Worm (Caenorhabditis elegans) whole organism, L3 larva: Measurements from ENCODE around the gene pqn-78.

Source experiments
- aly-2 ChIP-seq: fragments of 150-350 bp; optimal IDR thresholded peaks from 2 replicates; lab custom pipeline; 2014; ENCODE audit warnings: missing biosample characterization, missing genetic modification characterization
- ama-1 ChIP-seq: fragments of 150-350 bp; optimal IDR thresholded peaks from 2 replicates; lab custom pipeline; 2018
- ceh-28 ChIP-seq: fragments of 150-350 bp; optimal IDR thresholded peaks from 2 replicates; lab custom pipeline; 2014; ENCODE audit warnings: missing biosample characterization, missing genetic modification reagents, missing genetic modification characterization
- ceh-82 ChIP-seq: fragments of 150-350 bp; optimal IDR thresholded peaks from 2 replicates; lab custom pipeline; 2014; ENCODE audit warnings: missing biosample characterization, missing genetic modification characterization
- elt-1 ChIP-seq: fragments of 150-350 bp; optimal IDR thresholded peaks from 2 replicates; lab custom pipeline; 2014; ENCODE audit warnings: missing biosample characterization, missing genetic modification characterization
- elt-2 ChIP-seq: sonication (generic microtip); optimal IDR thresholded peaks from 2 replicates; lab custom pipeline; 2016; ENCODE audit warnings: missing genetic modification reagents, mild to moderate bottlenecking, missing genetic modification characterization, missing compliant biosample characterization
- eor-1 ChIP-seq, 2 experiments: fragments of 150-350 bp; optimal IDR thresholded peaks; 2 replicates each; lab custom pipeline; 2014 to 2018; ENCODE audit warnings: missing biosample characterization in 2 of 2, missing genetic modification characterization in 2 of 2
- fos-1 ChIP-seq: fragments of 150-350 bp; optimal IDR thresholded peaks from 2 replicates; lab custom pipeline; 2014; ENCODE audit warnings: missing biosample characterization, missing genetic modification characterization
- hmg-11 ChIP-seq: sonication (generic microtip); optimal IDR thresholded peaks from 2 replicates; lab custom pipeline; 2016; ENCODE audit warnings: missing genetic modification characterization, missing compliant biosample characterization
- jun-1 ChIP-seq: fragments of 150-350 bp; optimal IDR thresholded peaks from 2 replicates; lab custom pipeline; 2014; ENCODE audit warnings: missing biosample characterization, missing genetic modification reagents, missing genetic modification characterization
- lin-39 ChIP-seq: fragments of 150-350 bp; optimal IDR thresholded peaks from 2 replicates; lab custom pipeline; 2018; ENCODE audit warnings: missing biosample characterization, missing genetic modification reagents, missing genetic modification characterization
- lsy-12 ChIP-seq: sonication (generic microtip); optimal IDR thresholded peaks from 2 replicates; lab custom pipeline; 2016; ENCODE audit warnings: mild to moderate bottlenecking, missing genetic modification characterization, missing compliant biosample characterization
- mml-1 ChIP-seq: fragments of 150-350 bp; sonication (generic microtip); optimal IDR thresholded peaks from 3 replicates; lab custom pipeline; 2014; ENCODE audit warnings: missing biosample characterization, missing genetic modification characterization
- nfya-1 ChIP-seq: sonication (generic microtip); optimal IDR thresholded peaks from 2 replicates; lab custom pipeline; 2017; ENCODE audit warnings: missing genetic modification characterization, mild to moderate bottlenecking, missing compliant biosample characterization, antibody characterized with exemption, moderate library complexity; ENCODE audit not compliant: insufficient read depth
- nhr-23 ChIP-seq: fragments of 150-350 bp; optimal IDR thresholded peaks from 2 replicates; lab custom pipeline; 2014; ENCODE audit warnings: missing biosample characterization, missing genetic modification reagents, missing genetic modification characterization
- nhr-237 ChIP-seq: fragments of 150-350 bp; optimal IDR thresholded peaks from 2 replicates; lab custom pipeline; 2014; ENCODE audit warnings: missing biosample characterization, missing genetic modification characterization
- nhr-25 ChIP-seq: sonication (generic microtip); optimal IDR thresholded peaks from 2 replicates; lab custom pipeline; 2017; ENCODE audit warnings: missing biosample characterization, missing genetic modification characterization
- nhr-28 ChIP-seq: fragments of 150-350 bp; optimal IDR thresholded peaks from 2 replicates; lab custom pipeline; 2014; ENCODE audit warnings: missing biosample characterization, missing genetic modification characterization
- nhr-67 ChIP-seq: fragments of 150-350 bp; optimal IDR thresholded peaks from 2 replicates; lab custom pipeline; 2014; ENCODE audit warnings: missing biosample characterization, missing genetic modification characterization
- nhr-77 ChIP-seq: fragments of 150-350 bp; optimal IDR thresholded peaks from 2 replicates; lab custom pipeline; 2014; ENCODE audit warnings: missing biosample characterization, missing genetic modification characterization
- pqm-1 ChIP-seq: fragments of 150-350 bp; optimal IDR thresholded peaks from 2 replicates; lab custom pipeline; 2017; ENCODE audit warnings: missing biosample characterization, missing genetic modification characterization, inconsistent platforms
- sea-2 ChIP-seq: fragments of 150-350 bp; sonication (generic microtip); optimal IDR thresholded peaks from 4 replicates; lab custom pipeline; 2014; ENCODE audit warnings: missing biosample characterization, missing genetic modification reagents, missing genetic modification characterization
- tbx-2 ChIP-seq: sonication (generic microtip); optimal IDR thresholded peaks from 2 replicates; lab custom pipeline; 2016; ENCODE audit warnings: mild to moderate bottlenecking, missing genetic modification characterization, missing compliant biosample characterization
- unc-62 ChIP-seq: fragments of 150-350 bp; sonication (generic microtip); optimal IDR thresholded peaks from 4 replicates; lab custom pipeline; 2014; ENCODE audit warnings: missing biosample characterization, missing genetic modification reagents, missing genetic modification characterization
- zag-1 ChIP-seq: fragments of 150-350 bp; optimal IDR thresholded peaks from 2 replicates; lab custom pipeline; 2014; ENCODE audit warnings: missing biosample characterization, missing genetic modification characterization

pqn-78 gene

DNA sequence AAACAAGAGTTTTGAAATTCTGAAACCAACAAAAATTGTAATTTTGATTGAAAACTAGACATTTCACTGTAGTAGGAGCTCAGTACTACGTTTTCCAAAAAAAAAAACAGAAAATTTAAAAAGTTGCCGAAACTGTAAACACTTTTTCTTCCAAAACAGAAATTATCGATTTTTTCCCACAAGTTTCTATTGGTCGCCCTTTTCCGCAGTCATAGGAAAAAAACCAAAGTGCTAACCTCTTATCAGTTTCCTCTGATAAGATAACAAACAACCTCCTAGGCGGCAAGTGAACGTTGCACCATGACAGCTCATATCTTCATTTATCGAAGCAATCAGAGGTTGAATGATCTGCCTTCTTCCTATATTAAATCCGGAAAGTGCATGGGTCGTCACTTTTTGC is 35.8 kb downstream of the pqn-78 start:
- TF ChIP-seq fos-1 (tag; lab: Kevin White, UChicago) (no peak), ama-1 (lab: Kevin White, UChicago) (no peak), lsy-12 (tag; lab: Kevin White, UChicago) (no peak), ceh-28 (peak; percentile 59), elt-2 (tag; lab: Kevin White, UChicago) (peak; percentile 83), nhr-23 (no peak), unc-62 (no peak), mml-1 (no peak), hmg-11 (tag; lab: Kevin White, UChicago) (no peak), ceh-82 (tag; lab: Kevin White, UChicago) (no peak), aly-2 (tag; lab: Kevin White, UChicago) (no peak), nhr-28 (tag; lab: Kevin White, UChicago) (no peak), lin-39 (tag; lab: Kevin White, UChicago) (no peak), nhr-67 (tag; lab: Kevin White, UChicago) (no peak), nfya-1 (tag; lab: Kevin White, UChicago) (peak; percentile 71), nhr-237 (tag; lab: Kevin White, UChicago) (no peak), pqm-1 (tag; lab: Kevin White, UChicago) (peak; percentile 26)

DNA sequence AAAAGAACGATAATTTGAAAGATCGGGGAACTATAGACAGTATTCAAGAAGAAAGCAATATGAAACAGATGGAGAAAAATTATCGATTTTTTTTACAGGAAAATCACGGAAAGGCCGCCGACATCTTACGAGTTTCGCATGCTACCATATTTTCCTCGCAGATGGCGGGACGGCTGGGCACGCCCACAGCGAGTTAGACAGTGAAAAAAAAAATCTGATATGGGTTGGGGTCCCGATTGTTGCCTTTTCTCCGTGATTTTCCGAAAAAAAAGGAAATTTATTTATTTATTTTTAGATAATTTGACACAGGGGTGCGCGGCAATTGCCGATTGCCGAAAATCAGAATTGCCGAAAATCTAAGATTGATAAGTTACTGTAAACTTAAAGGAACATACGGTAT is 40.1 kb downstream of the pqn-78 start:
- TF ChIP-seq zag-1 (tag; lab: Kevin White, UChicago) (no peak), tbx-2 (tag; lab: Kevin White, UChicago) (no peak), nhr-25 (no peak), nhr-77 (tag; lab: Kevin White, UChicago) (no peak), ceh-28 (no peak), sea-2 (GFP tag; lab: Kevin White, UChicago) (no peak), ama-1 (lab: Kevin White, UChicago) (no peak), jun-1 (tag; lab: Kevin White, UChicago) (no peak), eor-1 (tag; optimal IDR thresholded peaks at IDR 0.05; lab: Kevin White, UChicago) (no peak), elt-1 (tag; lab: Kevin White, UChicago) (no peak)
